Worm (Caenorhabditis elegans) whole organism, late embryonic: ENCODE data around the gene srbc-11.
"Not testable (repeated sequence)": the region's sequence is repeated elsewhere in the genome, so short reads cannot be mapped to it uniquely, and the experiment has no call there.

Experiments
- C38D4.7 ChIP-seq: fragments of 200-800 bp; sonication (Bioruptor generic); optimal IDR thresholded peaks from 2 replicates; lab custom pipeline; 2018; ENCODE audit warnings: mild to moderate bottlenecking, missing genetic modification characterization, moderate library complexity, missing compliant biosample characterization
- K02D7.2 ChIP-seq: sonication (generic microtip); optimal IDR thresholded peaks from 2 replicates; lab custom pipeline; 2017; ENCODE audit warnings: mild to moderate bottlenecking, missing genetic modification characterization, missing compliant biosample characterization
- T23F11.4 ChIP-seq: fragments of 200-800 bp; sonication (Bioruptor generic); optimal IDR thresholded peaks from 2 replicates; lab custom pipeline; 2018; ENCODE audit warnings: mild to moderate bottlenecking, missing genetic modification characterization, missing compliant biosample characterization
- ama-1 ChIP-seq: fragments of 150-350 bp; optimal IDR thresholded peaks from 2 replicates; lab custom pipeline; 2014
- ceh-14 ChIP-seq: sonication (generic microtip); optimal IDR thresholded peaks from 2 replicates; lab custom pipeline; 2016; ENCODE audit warnings: missing genotype, missing genetic modification characterization, missing compliant biosample characterization
- ceh-19 ChIP-seq: fragments of 200-800 bp; sonication (Bioruptor generic); optimal IDR thresholded peaks from 2 replicates; lab custom pipeline; 2018; ENCODE audit warnings: mild to moderate bottlenecking, missing genetic modification characterization, missing compliant biosample characterization
- ceh-2 ChIP-seq: sonication (generic microtip); optimal IDR thresholded peaks from 2 replicates; lab custom pipeline; 2016; ENCODE audit warnings: missing genotype, missing genetic modification characterization, missing compliant biosample characterization
- ceh-34 ChIP-seq: sonication (generic microtip); optimal IDR thresholded peaks from 2 replicates; lab custom pipeline; 2016; ENCODE audit warnings: mild to moderate bottlenecking, missing genetic modification characterization, missing compliant biosample characterization
- ceh-48 ChIP-seq: sonication (generic microtip); optimal IDR thresholded peaks from 2 replicates; lab custom pipeline; 2016; ENCODE audit warnings: missing genetic modification characterization, inconsistent platforms, missing compliant biosample characterization
- dmd-4 ChIP-seq: sonication (generic microtip); optimal IDR thresholded peaks from 2 replicates; lab custom pipeline; 2016; ENCODE audit warnings: borderline replicate concordance, missing genetic modification characterization, missing compliant biosample characterization
- elt-2 ChIP-seq: sonication (generic microtip); optimal IDR thresholded peaks from 2 replicates; lab custom pipeline; 2016; ENCODE audit warnings: missing genetic modification reagents, missing genetic modification characterization, missing compliant biosample characterization
- elt-4 ChIP-seq: sonication (generic microtip); optimal IDR thresholded peaks from 2 replicates; lab custom pipeline; 2016; ENCODE audit warnings: missing genetic modification characterization, missing compliant biosample characterization
- fax-1 ChIP-seq: sonication (generic microtip); optimal IDR thresholded peaks from 2 replicates; lab custom pipeline; 2016; ENCODE audit warnings: missing genotype, missing genetic modification characterization, missing compliant biosample characterization
- fkh-10 ChIP-seq: fragments of 150-350 bp; optimal IDR thresholded peaks from 2 replicates; lab custom pipeline; 2014; ENCODE audit warnings: missing biosample characterization, missing genetic modification reagents, missing genetic modification characterization
- hlh-15 ChIP-seq: sonication (generic microtip); optimal IDR thresholded peaks from 2 replicates; lab custom pipeline; 2016; ENCODE audit warnings: missing genetic modification characterization, missing compliant biosample characterization
- lin-11 ChIP-seq: fragments of 200-800 bp; sonication (Bioruptor generic); optimal IDR thresholded peaks from 2 replicates; lab custom pipeline; 2018; ENCODE audit warnings: mild to moderate bottlenecking, missing genetic modification characterization, missing compliant biosample characterization
- madf-2 ChIP-seq: sonication (generic microtip); optimal IDR thresholded peaks from 2 replicates; lab custom pipeline; 2017; ENCODE audit warnings: missing genetic modification characterization, missing compliant biosample characterization
- odd-2 ChIP-seq: sonication (generic microtip); optimal IDR thresholded peaks from 2 replicates; lab custom pipeline; 2017; ENCODE audit warnings: antibody characterized with exemption, mild to moderate bottlenecking, missing genetic modification characterization, missing compliant biosample characterization
- pag-3 ChIP-seq: sonication (generic microtip); optimal IDR thresholded peaks from 2 replicates; lab custom pipeline; 2016; ENCODE audit warnings: missing compliant biosample characterization, missing genetic modification characterization, borderline replicate concordance
- pat-9 ChIP-seq: fragments of 200-800 bp; sonication (Bioruptor generic); optimal IDR thresholded peaks from 2 replicates; lab custom pipeline; 2018; ENCODE audit warnings: mild to moderate bottlenecking, missing genetic modification characterization, moderate library complexity, missing compliant biosample characterization
- pha-2 ChIP-seq: sonication (generic microtip); optimal IDR thresholded peaks from 2 replicates; lab custom pipeline; 2017; ENCODE audit warnings: mild to moderate bottlenecking, missing genetic modification characterization, missing compliant biosample characterization
- pha-4 ChIP-seq: fragments of 150-350 bp; optimal IDR thresholded peaks from 2 replicates; lab custom pipeline; 2018; ENCODE audit warnings: missing biosample characterization, missing genetic modification reagents, missing genetic modification characterization
- pros-1 ChIP-seq: fragments of 150-350 bp; optimal IDR thresholded peaks from 2 replicates; lab custom pipeline; 2014; ENCODE audit warnings: missing biosample characterization, missing genetic modification reagents, missing genetic modification characterization
- sox-4 ChIP-seq: sonication (generic microtip); optimal IDR thresholded peaks from 2 replicates; lab custom pipeline; 2017; ENCODE audit warnings: mild to moderate bottlenecking, missing genetic modification characterization, inconsistent platforms, missing compliant biosample characterization
- unc-42 ChIP-seq: sonication (generic microtip); optimal IDR thresholded peaks from 2 replicates; lab custom pipeline; 2016; ENCODE audit warnings: missing genotype, missing genetic modification characterization, missing compliant biosample characterization

srbc-11 gene

DNA sequence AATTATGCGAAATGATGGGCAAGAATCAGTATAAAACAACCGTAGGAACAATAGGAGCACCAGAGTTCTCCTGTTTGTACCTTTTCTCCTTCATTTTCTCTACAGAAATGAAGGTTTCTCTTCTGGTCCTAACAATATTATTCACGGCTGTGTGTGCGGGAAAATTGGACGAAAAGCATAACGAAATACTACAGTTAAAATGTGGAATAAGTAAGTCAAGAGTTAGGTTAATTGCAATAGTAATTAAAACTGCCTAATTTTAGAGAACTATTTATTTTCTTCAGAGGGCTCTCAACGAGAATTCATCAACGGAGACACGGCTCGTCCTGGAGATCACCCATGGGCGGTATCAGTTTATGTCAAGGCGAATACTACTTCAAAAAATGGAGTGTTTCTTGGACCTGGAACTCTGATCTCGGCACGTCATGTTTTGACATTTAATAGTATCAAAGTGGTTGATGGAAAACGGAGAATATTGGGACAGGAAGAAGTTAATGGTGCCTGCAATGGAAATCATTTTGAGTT, 45.7 kb downstream of the srbc-11 start, which contains the start of gene try-12:
Gene try-12, plus strand, starts transcription at position 51 of the 525 bp plus-strand sequence.
- no peak for TF ChIP-seq madf-2 (tag; lab: Kevin White, UChicago)
- TF ChIP-seq pros-1, result no peak
- TF ChIP-seq pha-4 (tag; lab: Kevin White, UChicago), result no peak
- no peak for TF ChIP-seq ceh-14 (tag; lab: Kevin White, UChicago)
- TF ChIP-seq lin-11 (tag; lab: Kevin White, UChicago), result no peak
- TF ChIP-seq fax-1 (tag; lab: Kevin White, UChicago), result no peak
- no peak for TF ChIP-seq ceh-19 (GFP tag; lab: Kevin White, UChicago)
- no peak for TF ChIP-seq K02D7.2
- TF ChIP-seq ceh-34 (tag; lab: Kevin White, UChicago), result no peak
- no peak for TF ChIP-seq odd-2 (tag; lab: Kevin White, UChicago)
- no peak for TF ChIP-seq pat-9 (tag; lab: Kevin White, UChicago)
- no peak for TF ChIP-seq ceh-2 (tag; lab: Kevin White, UChicago)
- TF ChIP-seq pha-2 (tag; lab: Kevin White, UChicago), result no peak
- no peak for TF ChIP-seq pag-3 (tag; lab: Kevin White, UChicago)
- no peak for TF ChIP-seq sox-4 (tag; lab: Kevin White, UChicago)
- TF ChIP-seq elt-4 (tag; lab: Kevin White, UChicago), result no peak

DNA sequence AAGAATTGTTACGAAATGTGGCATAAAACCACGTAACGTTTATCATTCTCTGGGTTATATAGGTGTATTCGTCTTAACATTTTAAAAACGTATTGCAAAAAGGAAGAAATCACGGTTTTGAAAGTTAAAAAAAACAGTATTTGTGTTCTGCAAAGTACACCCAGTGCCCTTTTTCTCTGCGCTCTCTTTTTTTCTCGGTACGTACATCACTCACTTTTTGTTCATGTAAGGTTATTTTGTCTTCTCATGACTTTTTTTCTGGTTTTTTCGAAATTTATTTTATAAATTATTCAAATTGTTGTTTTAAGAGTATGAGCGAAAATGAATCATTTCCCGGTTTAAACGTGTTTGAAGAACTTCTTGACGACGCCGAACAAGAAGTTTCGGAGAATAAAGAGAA, 48.1 kb downstream of the srbc-11 start, which contains the start of gene F25E5.5:
Gene F25E5.5, plus strand, starts transcription at position 301 of the 400 bp plus-strand sequence.
- TF ChIP-seq hlh-15, result no peak
- no peak for TF ChIP-seq T23F11.4 (GFP tag; lab: Kevin White, UChicago)
- TF ChIP-seq fkh-10 (GFP tag; lab: Kevin White, UChicago), result no peak
- no peak for TF ChIP-seq ceh-19 (GFP tag; lab: Kevin White, UChicago)
- TF ChIP-seq pha-2 (tag; lab: Kevin White, UChicago), result no peak
- TF ChIP-seq elt-4 (tag; lab: Kevin White, UChicago), result no peak
- no peak for TF ChIP-seq C38D4.7 (GFP tag; lab: Kevin White, UChicago)
- TF ChIP-seq ama-1 (lab: Kevin White, UChicago), result no peak
- TF ChIP-seq sox-4 (tag; lab: Kevin White, UChicago), result no peak
- no peak for TF ChIP-seq ceh-48 (tag; lab: Kevin White, UChicago)

DNA sequence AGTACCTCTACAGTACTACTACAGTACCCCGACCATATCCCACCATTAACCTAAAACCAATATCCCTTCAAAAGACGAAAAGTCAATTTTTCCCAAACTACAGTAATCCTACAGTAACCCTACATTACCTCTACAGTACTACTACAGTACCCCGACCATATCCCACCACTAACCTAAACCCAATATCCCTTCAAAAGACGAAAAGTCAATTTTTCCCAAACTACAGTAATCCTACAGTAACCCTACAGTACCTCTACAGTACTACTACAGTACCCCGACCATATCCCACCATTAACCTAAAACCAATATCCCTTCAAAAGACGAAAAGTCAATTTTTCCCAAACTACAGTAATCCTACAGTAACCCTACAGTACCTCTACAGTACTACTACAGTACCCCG, 50.8 kb downstream of the srbc-11 start, which contains the start of gene nhr-141:
Gene nhr-141, plus strand, starts transcription at position 331 of the 400 bp plus-strand sequence.
- TF ChIP-seq elt-2, dmd-4, unc-42 (tag; lab: Kevin White, UChicago): not testable (repeated sequence)
- TF ChIP-seq, all 69 proteins: peak for 0; not testable (repeated sequence) for 69
